Worm (Caenorhabditis elegans): Measurements from ENCODE around the gene C13F10.1.

DNA sequence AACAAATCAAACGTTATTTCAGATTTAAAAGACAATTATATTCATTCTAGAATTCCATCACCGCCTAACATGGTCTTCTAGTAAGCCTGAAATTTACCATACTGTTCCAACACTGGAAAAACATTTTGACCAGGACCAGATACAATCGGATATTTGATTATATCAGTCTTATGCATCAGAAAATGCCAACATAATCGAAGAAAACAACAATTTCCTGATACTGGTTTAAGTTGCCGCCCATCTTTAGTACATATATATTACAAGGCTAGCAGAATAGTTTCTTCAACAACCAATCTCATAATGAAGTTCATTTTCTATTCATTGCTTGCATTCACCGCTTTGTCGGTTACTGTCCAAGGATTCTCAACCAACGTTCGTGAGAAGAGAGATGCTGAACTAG, 35.1 kb downstream of the C13F10.1 start, which contains the start of gene C13A2.12:
- TF ChIP-seq ceh-9 (tag; optimal IDR thresholded peaks at IDR 0.05) (no peak), hlh-30 (tag; optimal IDR thresholded peaks at IDR 0.05; ENCODE audit: insufficient read depth) (no peak), pha-2 (tag; optimal IDR thresholded peaks at IDR 0.05) (no peak), nfya-1 (tag; optimal IDR thresholded peaks at IDR 0.05) (no peak), pha-4 (tag; optimal IDR thresholded peaks at IDR 0.05) (no peak), fax-1 (tag; optimal IDR thresholded peaks at IDR 0.05) (no peak), ztf-16 (tag; optimal IDR thresholded peaks at IDR 0.05) (no peak), nhr-11 (tag; optimal IDR thresholded peaks at IDR 0.05) (no peak), ama-1 (optimal IDR thresholded peaks at IDR 0.05) (no peak)
